Fruit fly (Drosophila melanogaster) whole organism, embryonic: ENCODE data around the gene Pop4.
A peak's percentile ranks its signal among the peaks of the same experiment; 100 is the strongest.

Experiments used
- Abd-B ChIP-seq: fragments of 200-800 bp; sonication (Bioruptor generic); optimal IDR thresholded peaks from 2 replicates; lab custom pipeline; 2018; ENCODE audit warnings: missing biosample characterization, mild to moderate bottlenecking, missing genetic modification characterization, moderate library complexity
- Atf-2 ChIP-seq: fragments of 200-800 bp; sonication (Bioruptor generic); optimal IDR thresholded peaks from 2 replicates; lab custom pipeline; 2016; ENCODE audit warnings: missing biosample characterization, missing genetic modification characterization
- Blimp-1 ChIP-seq: fragments of 200-800 bp; sonication (Bioruptor generic); optimal IDR thresholded peaks from 3 replicates; lab custom pipeline; 2018; ENCODE audit warnings: missing biosample characterization, missing genetic modification characterization, mild to moderate bottlenecking, moderate library complexity, missing genetic modification reagents
- Bteb2 ChIP-seq: fragments of 200-800 bp; sonication (Bioruptor generic); optimal IDR thresholded peaks from 2 replicates; lab custom pipeline; 2016; ENCODE audit warnings: missing biosample characterization, missing genetic modification characterization
- CG10543 ChIP-seq: fragments of 200-800 bp; sonication (Bioruptor generic); optimal IDR thresholded peaks from 3 replicates; lab custom pipeline; 2017; ENCODE audit warnings: missing biosample characterization, mild to moderate bottlenecking, missing genetic modification characterization, moderate library complexity
- CG10959 ChIP-seq: fragments of 200-800 bp; sonication (Bioruptor generic); IDR thresholded peaks from 2 replicates; pipeline ENCODE4 v1.3.6; 2022; ENCODE audit warnings: missing biosample characterization, missing genetic modification characterization
- CG10979 ChIP-seq: fragments of 200-800 bp; sonication (Bioruptor generic); optimal IDR thresholded peaks from 2 replicates; lab custom pipeline; 2018; ENCODE audit warnings: missing biosample characterization, mild to moderate bottlenecking, missing genetic modification characterization, moderate library complexity
- CG11085 ChIP-seq: fragments of 200-800 bp; sonication (Bioruptor generic); IDR thresholded peaks from 2 replicates; pipeline ENCODE4 v1.3.6; 2022; ENCODE audit warnings: missing biosample characterization, missing genetic modification characterization
- CG11093 ChIP-seq: fragments of 200-800 bp; sonication (Bioruptor generic); IDR thresholded peaks from 3 replicates; pipeline ENCODE4 v1.3.6; 2022; ENCODE audit warnings: missing biosample characterization, missing genetic modification characterization
- CG11247 ChIP-seq: fragments of 200-800 bp; sonication (Bioruptor generic); IDR thresholded peaks from 2 replicates; pipeline ENCODE4 v1.3.6; 2022; ENCODE audit warnings: missing biosample characterization, missing genetic modification characterization
- CG11504 ChIP-seq: fragments of 200-800 bp; sonication (Bioruptor generic); optimal IDR thresholded peaks from 3 replicates; lab custom pipeline; 2019; ENCODE audit warnings: missing biosample characterization, mild to moderate bottlenecking, missing genetic modification characterization, moderate library complexity
- CG12769 ChIP-seq: fragments of 200-800 bp; sonication (Bioruptor generic); optimal IDR thresholded peaks from 2 replicates; lab custom pipeline; 2019; ENCODE audit warnings: missing biosample characterization, mild to moderate bottlenecking, missing genetic modification characterization, moderate library complexity
- CG15269 ChIP-seq: fragments of 200-800 bp; sonication (Bioruptor generic); optimal IDR thresholded peaks from 2 replicates; lab custom pipeline; 2018; ENCODE audit warnings: missing biosample characterization, mild to moderate bottlenecking, missing genetic modification characterization, moderate library complexity
- CG2678 ChIP-seq: fragments of 200-800 bp; sonication (Bioruptor generic); optimal IDR thresholded peaks from 3 replicates; lab custom pipeline; 2019; ENCODE audit warnings: missing biosample characterization, mild to moderate bottlenecking, missing genetic modification characterization, moderate library complexity
- CG2875 ChIP-seq: fragments of 200-800 bp; sonication (Bioruptor generic); optimal IDR thresholded peaks from 2 replicates; lab custom pipeline; 2017; ENCODE audit warnings: missing biosample characterization, mild to moderate bottlenecking, missing genetic modification characterization, missing genetic modification reagents
- CG32532 ChIP-seq: fragments of 200-800 bp; sonication (Bioruptor generic); IDR thresholded peaks from 2 replicates; pipeline ENCODE4 v1.3.6; 2022; ENCODE audit warnings: missing biosample characterization, missing genetic modification characterization
- CG3847 ChIP-seq: fragments of 200-800 bp; sonication (Bioruptor generic); IDR thresholded peaks from 2 replicates; pipeline ENCODE4 v1.3.6; 2022; ENCODE audit warnings: missing biosample characterization, missing genetic modification characterization
- CG4360 ChIP-seq: fragments of 200-800 bp; sonication (Bioruptor generic); IDR thresholded peaks from 2 replicates; pipeline ENCODE4 v1.3.6; 2022; ENCODE audit warnings: missing biosample characterization, missing genetic modification characterization
- CG4424 ChIP-seq: fragments of 200-800 bp; sonication (Bioruptor generic); optimal IDR thresholded peaks from 3 replicates; lab custom pipeline; 2016; ENCODE audit warnings: missing biosample characterization, missing genetic modification characterization
- CG4707 ChIP-seq: fragments of 200-800 bp; sonication (Bioruptor generic); optimal IDR thresholded peaks from 2 replicates; lab custom pipeline; 2018; ENCODE audit warnings: missing biosample characterization, mild to moderate bottlenecking, missing genetic modification characterization, moderate library complexity
- CG4820 ChIP-seq: fragments of 200-800 bp; sonication (Bioruptor generic); optimal IDR thresholded peaks from 3 replicates; lab custom pipeline; 2016; ENCODE audit warnings: missing biosample characterization, missing genetic modification characterization
- CG7271 ChIP-seq: fragments of 200-800 bp; sonication (Bioruptor generic); optimal IDR thresholded peaks from 2 replicates; lab custom pipeline; 2018; ENCODE audit warnings: missing biosample characterization, mild to moderate bottlenecking, missing genetic modification characterization, moderate library complexity
- CG9797 ChIP-seq: fragments of 200-800 bp; sonication (Bioruptor generic); optimal IDR thresholded peaks from 3 replicates; lab custom pipeline; 2018; ENCODE audit warnings: missing biosample characterization, mild to moderate bottlenecking, missing genetic modification characterization
- E2f2 ChIP-seq: fragments of 200-800 bp; sonication (Bioruptor generic); IDR thresholded peaks from 2 replicates; pipeline ENCODE4 v1.3.6; 2022; ENCODE audit warnings: missing biosample characterization, missing genetic modification characterization
- Gug ChIP-seq: fragments of 200-800 bp; sonication (Bioruptor generic); IDR thresholded peaks from 4 replicates; pipeline ENCODE4 v1.3.6; 2022; ENCODE audit warnings: missing biosample characterization, missing genetic modification characterization
- Max ChIP-seq: fragments of 200-800 bp; sonication (Bioruptor generic); optimal IDR thresholded peaks from 2 replicates; lab custom pipeline; 2016; ENCODE audit warnings: missing biosample characterization, mild to moderate bottlenecking, missing genetic modification characterization
- Med ChIP-seq: fragments of 200-800 bp; sonication (Bioruptor generic); peaks from one replicate; lab custom pipeline; 2016; ENCODE audit warnings: missing biosample characterization, missing genetic modification characterization, mild to moderate bottlenecking, inconsistent platforms, moderate library complexity
- Meics ChIP-seq: fragments of 200-800 bp; sonication (Bioruptor generic); optimal IDR thresholded peaks from 2 replicates; lab custom pipeline; 2017; ENCODE audit warnings: missing biosample characterization, mild to moderate bottlenecking, missing genetic modification characterization
- PHDP ChIP-seq: fragments of 200-800 bp; sonication (Bioruptor generic); optimal IDR thresholded peaks from 3 replicates; lab custom pipeline; 2018; ENCODE audit warnings: missing biosample characterization, mild to moderate bottlenecking, missing genetic modification characterization, moderate library complexity
- Sox102F ChIP-seq: fragments of 200-800 bp; sonication (Bioruptor generic); optimal IDR thresholded peaks from 2 replicates; lab custom pipeline; 2018; ENCODE audit warnings: missing biosample characterization, mild to moderate bottlenecking, missing genetic modification characterization, moderate library complexity
- Xbp1 ChIP-seq: fragments of 200-800 bp; sonication (Bioruptor generic); optimal IDR thresholded peaks from 3 replicates; lab custom pipeline; 2016; ENCODE audit warnings: missing biosample characterization, mild to moderate bottlenecking, missing genetic modification characterization
- Xrp1 ChIP-seq: fragments of 200-800 bp; sonication (Bioruptor generic); IDR thresholded peaks from 2 replicates; pipeline ENCODE4 v1.3.6; 2022; ENCODE audit warnings: missing biosample characterization, missing genetic modification characterization
- ara ChIP-seq: fragments of 200-800 bp; sonication (Bioruptor generic); IDR thresholded peaks from 2 replicates; pipeline ENCODE4 v1.3.6; 2022; ENCODE audit warnings: missing biosample characterization, missing genetic modification characterization
- bbx ChIP-seq: fragments of 200-800 bp; sonication (Bioruptor generic); IDR thresholded peaks from 2 replicates; pipeline ENCODE4 v1.3.6; 2022; ENCODE audit warnings: missing biosample characterization, missing genetic modification characterization; ENCODE audit not compliant: partially characterized antibody
- da ChIP-seq: fragments of 200-800 bp; sonication (Bioruptor generic); optimal IDR thresholded peaks from 2 replicates; lab custom pipeline; 2016; ENCODE audit warnings: missing biosample characterization, missing genetic modification characterization
- dati ChIP-seq: fragments of 200-800 bp; sonication (Bioruptor generic); IDR thresholded peaks from 2 replicates; pipeline ENCODE4 v1.3.6; 2022; ENCODE audit warnings: missing biosample characterization, missing genetic modification characterization
- grau ChIP-seq: fragments of 200-800 bp; optimal IDR thresholded peaks from 3 replicates; lab custom pipeline; 2019; ENCODE audit warnings: missing biosample characterization, mild to moderate bottlenecking, missing genetic modification characterization, moderate library complexity
- lola ChIP-seq, 3 experiments: fragments of >200 bp in 2 of 3; fragments of 200-800 bp in 1 of 3; sonication (Bioruptor generic) in 1 of 3; optimal IDR thresholded peaks; 2 replicates each; lab custom pipeline; 2017 to 2019; ENCODE audit warnings: missing biosample characterization in 3 of 3, missing genetic modification characterization in 3 of 3, mild to moderate bottlenecking in 1 of 3, moderate library complexity in 1 of 3
- mld ChIP-seq: fragments of 200-800 bp; sonication (Bioruptor generic); IDR thresholded peaks from 3 replicates; pipeline ENCODE4 v1.3.6; 2022; ENCODE audit warnings: missing biosample characterization, missing genetic modification characterization; ENCODE audit not compliant: partially characterized antibody
- run ChIP-seq: fragments of 200-800 bp; sonication (Bioruptor generic); optimal IDR thresholded peaks from 3 replicates; lab custom pipeline; 2018; ENCODE audit warnings: missing biosample characterization, mild to moderate bottlenecking, missing genetic modification characterization
- so ChIP-seq: fragments of 200-800 bp; sonication (Bioruptor generic); IDR thresholded peaks from 3 replicates; pipeline ENCODE4 v1.3.6; 2022; ENCODE audit warnings: missing biosample characterization, missing genetic modification characterization
- sob ChIP-seq: fragments of 200-800 bp; sonication (Bioruptor generic); IDR thresholded peaks from 2 replicates; pipeline ENCODE4 v1.3.6; 2022; ENCODE audit warnings: missing biosample characterization, missing genetic modification characterization
- tgo ChIP-seq: fragments of 200-800 bp; sonication (Bioruptor generic); IDR thresholded peaks from 3 replicates; pipeline ENCODE4 v1.3.6; 2022; ENCODE audit warnings: missing biosample characterization, missing genetic modification characterization
- tll ChIP-seq, 2 experiments: fragments of 200-800 bp in 1 of 2; fragments of >200 bp in 1 of 2; sonication (Bioruptor generic) in 1 of 2; optimal IDR thresholded peaks; 2 replicates each; lab custom pipeline; 2017 to 2019; ENCODE audit warnings: missing biosample characterization in 2 of 2, missing genetic modification characterization in 2 of 2, mild to moderate bottlenecking in 1 of 2, moderate library complexity in 1 of 2
- trh ChIP-seq: fragments of 200-800 bp; sonication (Bioruptor generic); optimal IDR thresholded peaks from 2 replicates; lab custom pipeline; 2016; ENCODE audit warnings: missing biosample characterization, missing genetic modification characterization
- ttk ChIP-seq: fragments of 200-800 bp; sonication (Bioruptor generic); IDR thresholded peaks from 2 replicates; pipeline ENCODE4 v2.1.2; 2022; ENCODE audit warnings: missing biosample characterization, missing genetic modification characterization
- vvl ChIP-seq: fragments of 200-800 bp; sonication (Bioruptor generic); IDR thresholded peaks from 2 replicates; pipeline ENCODE4 v1.3.6; 2022; ENCODE audit warnings: missing biosample characterization, missing genetic modification characterization
- zen2 ChIP-seq: fragments of 200-800 bp; sonication (Bioruptor generic); IDR thresholded peaks from 3 replicates; pipeline ENCODE4 v1.3.6; 2022; ENCODE audit warnings: missing biosample characterization, missing genetic modification characterization; ENCODE audit not compliant: partially characterized antibody

Gene Pop4

DNA sequence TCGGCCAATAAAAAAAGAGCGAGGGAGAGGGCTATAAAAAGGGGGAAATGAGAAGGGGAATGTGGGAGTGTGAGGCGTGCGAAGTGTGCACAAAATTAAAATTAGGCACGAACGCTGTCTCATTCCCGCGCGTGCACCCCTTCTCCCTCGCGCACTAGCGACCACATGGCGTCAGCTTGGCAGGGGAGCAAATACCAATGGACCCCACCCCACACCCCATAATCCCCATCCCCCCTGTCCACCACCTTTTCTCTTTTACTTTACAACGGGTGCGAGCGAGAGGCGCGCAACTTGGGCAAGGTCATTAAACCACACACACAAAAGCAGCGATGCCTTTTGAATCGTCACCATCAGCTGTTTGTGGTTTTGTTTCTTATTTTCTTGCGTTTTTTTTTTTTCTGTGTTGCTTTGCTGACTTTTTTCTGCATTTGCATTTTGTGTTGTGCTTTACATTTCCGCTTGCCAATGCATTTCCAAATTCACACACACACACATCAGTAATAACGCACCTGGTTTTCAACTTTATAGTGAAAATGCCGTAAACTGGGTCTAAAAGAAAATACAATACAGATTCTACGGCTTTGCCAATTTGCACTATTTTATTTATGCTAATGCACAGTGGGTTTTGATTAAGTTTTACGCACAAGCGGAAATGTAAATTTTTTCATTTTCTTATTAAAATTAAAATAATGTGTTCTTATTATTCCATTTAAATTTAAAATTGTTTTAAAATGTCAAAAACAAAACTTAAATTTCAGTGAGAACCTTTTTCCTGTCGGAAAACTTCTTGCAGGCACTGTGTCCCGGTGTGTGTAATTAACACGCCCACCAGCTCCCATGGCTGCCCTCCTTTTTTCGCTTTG is 46.1 kb upstream of the Pop4 start (continued):
- peak; percentile 58; the same call in 1 of the 2 replicates for TF ChIP-seq ttk (GFP tag; lab: Robert Waterston, UW)
- TF ChIP-seq tll (GFP tag; optimal IDR thresholded peaks at IDR 0.05; lab: Kevin White, UChicago) = no peak
- peak; percentile 82 for TF ChIP-seq CG32532 (GFP tag; lab: Robert Waterston, UW)
- TF ChIP-seq CG10959 (GFP tag; lab: Robert Waterston, UW) = no peak
- peak; percentile 31; the same call in 1 of the 4 replicates for TF ChIP-seq Gug
- TF ChIP-seq CG11085 (GFP tag; lab: Robert Waterston, UW) = peak; percentile 43; the same call in 1 of the 2 replicates
- TF ChIP-seq CG4360 = no peak
- no peak for TF ChIP-seq PHDP (tag; lab: Kevin White, UChicago)
- no peak for TF ChIP-seq mld
- TF ChIP-seq Meics = peak; percentile 51
- TF ChIP-seq vvl (GFP tag; lab: Robert Waterston, UW) = no peak; the same call in 1 of the 2 replicates
- no peak for TF ChIP-seq CG4707 (GFP tag; lab: Kevin White, UChicago)
- peak; percentile 70 for TF ChIP-seq CG2678 (tag; lab: Kevin White, UChicago)
- TF ChIP-seq so (GFP tag; lab: Robert Waterston, UW) = peak; percentile 27; the same call in 1 of the 3 replicates
- TF ChIP-seq CG10543 (GFP tag; lab: Kevin White, UChicago) = peak; percentile 85
- TF ChIP-seq da (GFP tag; lab: Kevin White, UChicago) = no peak
- peak; percentile 12 for TF ChIP-seq CG10979 (tag; lab: Kevin White, UChicago)
- peak; percentile 56 for TF ChIP-seq sob (GFP tag; lab: Robert Waterston, UW)
- no peak for TF ChIP-seq trh
- peak; percentile 19; the same call in 1 of the 2 replicates for TF ChIP-seq CG3847 (GFP tag; lab: Robert Waterston, UW)
- no peak for TF ChIP-seq CG9797 (GFP tag; lab: Kevin White, UChicago)
- TF ChIP-seq grau = peak; percentile 52
- TF ChIP-seq bbx (GFP tag; lab: Robert Waterston, UW) = no peak
- TF ChIP-seq CG11093 = 0 out of 3 replicates have a peak, but pooled peaks have one; percentile 37
- TF ChIP-seq CG11504 (tag; lab: Kevin White, UChicago) = peak; percentile 80
- TF ChIP-seq lola (GFP tag; optimal IDR thresholded peaks at IDR 0.05; lab: Kevin White, UChicago) = no peak
- peak; percentile 59 for TF ChIP-seq CG15269 (tag; lab: Kevin White, UChicago)
- peak; percentile 15; the same call in 1 of the 2 replicates for TF ChIP-seq CG11247 (GFP tag; lab: Robert Waterston, UW)
- TF ChIP-seq Bteb2 (GFP tag; lab: Kevin White, UChicago) = no peak
- TF ChIP-seq E2f2 (GFP tag; lab: Robert Waterston, UW) = peak; percentile 40; the same call in 1 of the 2 replicates
- peak; percentile 71 for TF ChIP-seq run (tag; lab: Kevin White, UChicago)
- no peak for TF ChIP-seq Atf-2 (GFP tag; lab: Kevin White, UChicago)
- TF ChIP-seq Xbp1 (GFP tag; lab: Kevin White, UChicago) = peak; percentile 8
- peak; percentile 57 for TF ChIP-seq CG4424 (GFP tag; lab: Kevin White, UChicago)
- no peak for TF ChIP-seq zen2 (GFP tag; lab: Robert Waterston, UW)
- TF ChIP-seq Sox102F = peak; percentile 46
- peak; percentile 55 for TF ChIP-seq Max
- no peak for TF ChIP-seq CG2875 (GFP tag; lab: Kevin White, UChicago)
- peak; percentile 52 for TF ChIP-seq ara (GFP tag; lab: Robert Waterston, UW)
- peak; percentile 34; the same call in 1 of the 2 replicates for TF ChIP-seq dati (GFP tag; lab: Robert Waterston, UW)
- TF ChIP-seq Abd-B (GFP tag; lab: Kevin White, UChicago) = peak; percentile 69
- TF ChIP-seq CG12769 (tag; lab: Kevin White, UChicago) = peak; percentile 98
- no peak for TF ChIP-seq Blimp-1
- peak; percentile 66 for TF ChIP-seq Xrp1 (GFP tag; lab: Robert Waterston, UW)
- no peak for TF ChIP-seq CG4820 (GFP tag; lab: Kevin White, UChicago)
- peak; percentile 73 for TF ChIP-seq Med (GFP tag; lab: Kevin White, UChicago)
- TF ChIP-seq CG7271 (tag; lab: Kevin White, UChicago) = no peak
- TF ChIP-seq tgo (GFP tag; lab: Robert Waterston, UW) = peak; percentile 72
